Worm (Caenorhabditis elegans) whole organism, L1 larva: ENCODE results near the gene Y55F3AR.2.

Source experiments
- ama-1 ChIP-seq: fragments of 150-350 bp; optimal IDR thresholded peaks from 2 replicates; lab custom pipeline; 2014
- grh-1 ChIP-seq: fragments of 200-800 bp; sonication (Bioruptor generic); IDR thresholded peaks from 2 replicates; pipeline ENCODE4 v1.3.6; 2022; ENCODE audit warnings: missing genetic modification reagents, missing genetic modification characterization, missing compliant biosample characterization
- hpl-2 ChIP-seq: fragments of 150-350 bp; optimal IDR thresholded peaks from 2 replicates; lab custom pipeline; 2014; ENCODE audit warnings: missing biosample characterization, missing genetic modification reagents, missing genetic modification characterization
- nhr-76 ChIP-seq: sonication (generic microtip); optimal IDR thresholded peaks from 2 replicates; lab custom pipeline; 2017; ENCODE audit warnings: missing biosample characterization, missing genetic modification characterization
- snu-23 ChIP-seq: sonication (generic microtip); optimal IDR thresholded peaks from 2 replicates; lab custom pipeline; 2016; ENCODE audit warnings: missing genetic modification characterization, missing compliant biosample characterization
- swsn-7 ChIP-seq: sonication (generic microtip); optimal IDR thresholded peaks from 2 replicates; lab custom pipeline; 2016; ENCODE audit warnings: missing genetic modification characterization, missing compliant biosample characterization
- unc-30 ChIP-seq: sonication (generic microtip); optimal IDR thresholded peaks from 2 replicates; lab custom pipeline; 2017; ENCODE audit warnings: missing biosample characterization, missing genetic modification characterization
- unc-62 ChIP-seq: fragments of 150-350 bp; optimal IDR thresholded peaks from 2 replicates; lab custom pipeline; 2014; ENCODE audit warnings: missing biosample characterization, missing genetic modification reagents, missing genetic modification characterization
- ztf-4 ChIP-seq: fragments of 150-350 bp; optimal IDR thresholded peaks from 2 replicates; lab custom pipeline; 2014; ENCODE audit warnings: missing biosample characterization, missing genetic modification characterization

ce11 chrIV:1097153-1097552 lies 2.8 kb downstream of the Y55F3AR.2 start, which contains the start of gene cox-18:
- TF ChIP-seq unc-30 (tag; lab: Kevin White, UChicago): no peak
- no peak for TF ChIP-seq swsn-7 (tag; lab: Kevin White, UChicago)
- no peak for TF ChIP-seq unc-62 (GFP tag; lab: Kevin White, UChicago)
- no peak for TF ChIP-seq snu-23 (GFP tag; lab: Kevin White, UChicago)
- no peak for TF ChIP-seq grh-1 (GFP tag; lab: Robert Waterston, UW)
- TF ChIP-seq ztf-4 (tag; lab: Kevin White, UChicago): no peak
- no peak for TF ChIP-seq hpl-2 (GFP tag; lab: Kevin White, UChicago)
- TF ChIP-seq ama-1 (lab: Kevin White, UChicago): no peak
- no peak for TF ChIP-seq nhr-76 (tag; lab: Kevin White, UChicago)
